Fruit fly (Drosophila melanogaster): Measurements from ENCODE around the gene Spc25.

The Spc25 gene

DNA sequence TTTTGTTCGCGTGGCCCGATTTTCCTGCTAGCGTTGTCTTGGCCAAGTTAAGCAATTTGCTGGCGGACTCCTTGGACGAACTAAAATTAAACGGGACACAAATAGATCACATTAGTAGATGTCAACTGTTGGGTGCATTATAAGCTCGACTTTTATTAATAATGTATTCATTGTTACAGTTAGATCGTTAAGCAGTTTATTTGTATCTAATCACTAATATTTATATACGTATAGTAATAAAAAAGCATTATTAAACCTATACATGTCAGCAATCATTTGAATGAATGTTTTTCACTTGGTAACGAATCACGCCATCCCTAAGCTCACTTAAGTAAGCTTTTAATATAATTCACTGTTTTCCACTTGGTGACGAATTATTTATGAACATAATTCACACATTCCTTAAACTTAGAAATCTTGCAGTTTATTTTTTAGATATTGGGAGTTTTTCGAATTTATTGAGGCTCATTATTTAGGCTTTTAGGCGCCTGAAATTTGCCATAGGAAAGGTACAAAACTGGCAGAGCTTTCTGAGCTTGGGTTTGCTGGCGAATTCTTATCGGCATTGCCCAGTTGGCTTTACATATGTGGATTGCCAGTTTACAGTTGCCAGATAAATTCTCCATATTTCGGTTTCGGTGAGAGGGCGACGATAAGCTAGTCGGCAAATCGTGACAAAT, 16.0 kb downstream of the Spc25 start, which contains the start of the genes CG7381 and CG7091:
Gene CG7381, minus strand, starts transcription at position 101 of the 680 bp plus-strand sequence.
Gene CG7091, plus strand, starts transcription at position 630 of the 680 bp plus-strand sequence.
- no peak for TF ChIP-seq brk (GFP tag; optimal IDR thresholded peaks at IDR 0.05)
- TF ChIP-seq br (GFP tag; optimal IDR thresholded peaks at IDR 0.05): no peak
- TF ChIP-seq psq (GFP tag; optimal IDR thresholded peaks at IDR 0.05): no peak
- no peak for TF ChIP-seq CG9705 (GFP tag; optimal IDR thresholded peaks at IDR 0.05)
- TF ChIP-seq usp (GFP tag; optimal IDR thresholded peaks at IDR 0.05): no peak
- no peak for TF ChIP-seq jim (GFP tag; optimal IDR thresholded peaks at IDR 0.05)
- TF ChIP-seq foxo (GFP tag; optimal IDR thresholded peaks at IDR 0.05): no peak
- no peak for TF ChIP-seq rgr (GFP tag; optimal IDR thresholded peaks at IDR 0.05)
- TF ChIP-seq Hr83 (GFP tag; optimal IDR thresholded peaks at IDR 0.05; ENCODE audit: poor library complexity, severe bottlenecking): no peak
- no peak for TF ChIP-seq Vsx2 (GFP tag; optimal IDR thresholded peaks at IDR 0.05; ENCODE audit: partially characterized antibody)
- no peak for TF ChIP-seq ey (GFP tag; optimal IDR thresholded peaks at IDR 0.05)
- TF ChIP-seq Abd-B (GFP tag; optimal IDR thresholded peaks at IDR 0.05): no peak
- TF ChIP-seq Dfd (GFP tag; optimal IDR thresholded peaks at IDR 0.05): no peak
- TF ChIP-seq lola (GFP tag; optimal IDR thresholded peaks at IDR 0.05): no peak
- TF ChIP-seq woc (GFP tag; optimal IDR thresholded peaks at IDR 0.05): no peak
- TF ChIP-seq GATAd (GFP tag; optimal IDR thresholded peaks at IDR 0.05): no peak
- no peak for TF ChIP-seq HLH106 (tag; optimal IDR thresholded peaks at IDR 0.05)
- no peak for TF ChIP-seq Hr78 (GFP tag; optimal IDR thresholded peaks at IDR 0.05)
- TF ChIP-seq CrebA (GFP tag; optimal IDR thresholded peaks at IDR 0.05; ENCODE audit: borderline replicate concordance): no peak

DNA sequence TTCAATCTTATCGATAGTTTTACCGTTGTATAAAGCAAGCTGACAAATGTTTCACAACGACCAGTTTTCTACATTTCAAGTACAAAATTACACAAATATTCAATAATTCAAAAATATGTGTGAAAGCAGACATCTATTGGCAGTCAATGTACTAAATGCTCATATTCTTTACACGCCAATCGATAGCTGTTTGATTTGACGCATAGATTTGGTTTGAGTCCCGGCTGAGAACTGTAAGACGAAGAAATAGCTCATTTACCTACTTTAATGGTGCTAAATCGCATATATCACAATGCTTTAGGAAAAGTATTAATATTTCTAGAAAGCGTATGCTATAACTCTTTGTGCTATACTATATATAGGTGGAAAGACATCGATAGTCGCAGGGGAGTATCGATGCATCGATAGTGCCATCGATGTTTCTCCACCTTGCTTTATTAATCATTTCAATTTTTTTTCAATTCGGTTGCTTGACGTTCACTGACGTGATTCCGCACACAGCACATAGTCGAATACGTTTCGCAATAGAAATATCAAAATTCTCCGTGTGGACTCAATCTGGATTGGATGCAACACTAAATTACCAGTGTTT, 19.2 kb downstream of the Spc25 start, which contains the start of gene Paip2:
Gene Paip2, plus strand, starts transcription at position 165 of the 592 bp plus-strand sequence.
- TF ChIP-seq rgr (GFP tag; optimal IDR thresholded peaks at IDR 0.05) (peak; percentile 14), Myc (optimal IDR thresholded peaks at IDR 0.05) (peak; percentile 26), CG9705 (GFP tag; optimal IDR thresholded peaks at IDR 0.05) (no peak), dl (GFP tag; optimal IDR thresholded peaks at IDR 0.05; ENCODE audit: insufficient read depth in 1 of 2, partially characterized antibody in 2 of 2) (no peak), Dif (GFP tag; optimal IDR thresholded peaks at IDR 0.05; ENCODE audit: partially characterized antibody) (no peak), HLH106 (tag; optimal IDR thresholded peaks at IDR 0.05) (no peak), Sp1 (GFP tag; optimal IDR thresholded peaks at IDR 0.05) (peak; percentile 0), foxo (GFP tag; optimal IDR thresholded peaks at IDR 0.05) (no peak), Rel (GFP tag; optimal IDR thresholded peaks at IDR 0.05) (no peak), Rel (tag; optimal IDR thresholded peaks at IDR 0.05) (peak; percentile 46), fru (GFP tag; optimal IDR thresholded peaks at IDR 0.05) (no peak), Dfd (GFP tag; optimal IDR thresholded peaks at IDR 0.05) (no peak), Hr78 (GFP tag; optimal IDR thresholded peaks at IDR 0.05) (no peak), dsf (GFP tag; optimal IDR thresholded peaks at IDR 0.05; ENCODE audit: borderline replicate concordance) (no peak), Hnf4 (GFP tag; optimal IDR thresholded peaks at IDR 0.05) (peak; percentile 32), sv (GFP tag; optimal IDR thresholded peaks at IDR 0.05) (no peak), usp (GFP tag; optimal IDR thresholded peaks at IDR 0.05) (no peak), woc (GFP tag; optimal IDR thresholded peaks at IDR 0.05) (no peak), Abd-B (GFP tag; optimal IDR thresholded peaks at IDR 0.05) (no peak), lola (GFP tag; optimal IDR thresholded peaks at IDR 0.05) (no peak), br (GFP tag; optimal IDR thresholded peaks at IDR 0.05) (no peak), CG32264 (GFP tag; optimal IDR thresholded peaks at IDR 0.05) (no peak), tai (GFP tag; optimal IDR thresholded peaks at IDR 0.05) (peak; percentile 24), psq (GFP tag; optimal IDR thresholded peaks at IDR 0.05) (peak; percentile 20), GATAd (GFP tag; optimal IDR thresholded peaks at IDR 0.05) (no peak), OdsH (GFP tag; optimal IDR thresholded peaks at IDR 0.05) (no peak), dmrt93B (GFP tag; optimal IDR thresholded peaks at IDR 0.05) (no peak), Hr83 (GFP tag; optimal IDR thresholded peaks at IDR 0.05; ENCODE audit: poor library complexity, severe bottlenecking) (no peak), h (GFP tag; optimal IDR thresholded peaks at IDR 0.05) (peak; percentile 26), ey (GFP tag; optimal IDR thresholded peaks at IDR 0.05) (no peak), N (GFP tag; optimal IDR thresholded peaks at IDR 0.05) (no peak), Jra (GFP tag; optimal IDR thresholded peaks at IDR 0.05) (peak; percentile 19), brk (GFP tag; optimal IDR thresholded peaks at IDR 0.05) (peak; percentile 51), CrebA (GFP tag; optimal IDR thresholded peaks at IDR 0.05; ENCODE audit: borderline replicate concordance) (no peak), sage (GFP tag; optimal IDR thresholded peaks at IDR 0.05) (no peak), jim (GFP tag; optimal IDR thresholded peaks at IDR 0.05) (no peak), Vsx2 (GFP tag; optimal IDR thresholded peaks at IDR 0.05; ENCODE audit: partially characterized antibody) (no peak), pan (optimal IDR thresholded peaks at IDR 0.05) (no peak), Mio (GFP tag; optimal IDR thresholded peaks at IDR 0.05) (no peak)

All from whole organism, wandering third instar larva.